Worm (Caenorhabditis elegans) whole organism, L2 larva: Measurements from ENCODE around the gene dnj-8.

Experiments used
- blmp-1 ChIP-seq: sonication (generic microtip); optimal IDR thresholded peaks from 2 replicates; lab custom pipeline; 2017; ENCODE audit warnings: missing genetic modification characterization, mild to moderate bottlenecking, missing compliant biosample characterization, antibody characterized with exemption, moderate library complexity; ENCODE audit not compliant: insufficient read depth
- elt-3 ChIP-seq: sonication (generic microtip); optimal IDR thresholded peaks from 2 replicates; lab custom pipeline; 2017; ENCODE audit warnings: missing biosample characterization, missing genetic modification characterization
- fos-1 ChIP-seq: fragments of 150-350 bp; optimal IDR thresholded peaks from 2 replicates; lab custom pipeline; 2014; ENCODE audit warnings: missing biosample characterization, missing genetic modification characterization
- nhr-25 ChIP-seq: fragments of 150-350 bp; sonication (generic microtip); optimal IDR thresholded peaks from 3 replicates; lab custom pipeline; 2014; ENCODE audit warnings: missing biosample characterization, missing genetic modification characterization
- nhr-6 ChIP-seq: fragments of 150-350 bp; optimal IDR thresholded peaks from 2 replicates; lab custom pipeline; 2014; ENCODE audit warnings: missing biosample characterization, missing genetic modification characterization
- nhr-77 ChIP-seq: fragments of 150-350 bp; optimal IDR thresholded peaks from 2 replicates; lab custom pipeline; 2014; ENCODE audit warnings: missing biosample characterization, missing genetic modification characterization
- snpc-4 ChIP-seq: fragments of 150-350 bp; optimal IDR thresholded peaks from 2 replicates; lab custom pipeline; 2014; ENCODE audit warnings: missing biosample characterization, missing genetic modification characterization
- unc-55 ChIP-seq: fragments of 150-350 bp; sonication (generic microtip); optimal IDR thresholded peaks from 3 replicates; lab custom pipeline; 2014; ENCODE audit warnings: missing biosample characterization, missing genetic modification reagents, missing genetic modification characterization

DNA sequence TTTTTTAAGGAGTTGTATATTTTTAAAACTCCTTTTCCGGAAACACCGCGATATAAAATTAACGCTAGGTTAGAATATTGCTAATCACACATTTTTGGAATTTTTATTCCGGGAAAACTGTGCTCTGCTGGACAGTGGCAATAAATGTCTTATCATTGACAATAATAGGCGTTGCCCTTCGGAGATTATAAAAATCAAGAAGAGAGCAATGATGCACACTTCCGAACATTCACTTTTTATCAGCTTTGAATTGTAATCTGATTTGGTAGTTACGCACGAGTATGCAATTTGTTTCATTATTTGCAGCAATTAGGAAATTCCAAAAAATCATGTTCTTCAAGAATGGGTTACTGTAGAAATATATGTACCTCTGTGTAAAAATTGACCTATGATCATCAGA lies 18.3 kb upstream of the dnj-8 start:
- TF ChIP-seq nhr-6 (tag; lab: Kevin White, UChicago): no peak
- no peak for TF ChIP-seq snpc-4 (tag; lab: Kevin White, UChicago)
- no peak for TF ChIP-seq unc-55 (GFP tag; lab: Kevin White, UChicago)
- TF ChIP-seq nhr-77 (tag; lab: Kevin White, UChicago): no peak
- no peak for TF ChIP-seq blmp-1 (tag; lab: Kevin White, UChicago)
- TF ChIP-seq fos-1 (tag; lab: Kevin White, UChicago): peak; percentile 85
- TF ChIP-seq nhr-25 (tag; lab: Kevin White, UChicago): no peak
- TF ChIP-seq elt-3: no peak
